Worm (Caenorhabditis elegans) whole organism, early embryonic: Measurements from ENCODE around the gene dhs-25.

Source experiments
- B0310.2 ChIP-seq: sonication (generic microtip); optimal IDR thresholded peaks from 2 replicates; lab custom pipeline; 2016; ENCODE audit warnings: mild to moderate bottlenecking, missing genetic modification characterization, missing compliant biosample characterization
- F13C5.2 ChIP-seq: sonication (generic microtip); optimal IDR thresholded peaks from 2 replicates; lab custom pipeline; 2017; ENCODE audit warnings: mild to moderate bottlenecking, missing genetic modification characterization, inconsistent platforms, missing compliant biosample characterization
- aly-1 ChIP-seq: sonication (generic microtip); optimal IDR thresholded peaks from 2 replicates; lab custom pipeline; 2016; ENCODE audit warnings: missing genetic modification characterization, missing compliant biosample characterization
- ama-1 ChIP-seq: fragments of 150-350 bp; optimal IDR thresholded peaks from 2 replicates; lab custom pipeline; 2014
- ceh-13 ChIP-seq: fragments of 200-800 bp; sonication (Bioruptor generic); optimal IDR thresholded peaks from 2 replicates; lab custom pipeline; 2018; ENCODE audit warnings: mild to moderate bottlenecking, missing genetic modification characterization, missing compliant biosample characterization
- ceh-36 ChIP-seq: sonication (generic microtip); optimal IDR thresholded peaks from 2 replicates; lab custom pipeline; 2016; ENCODE audit warnings: missing genetic modification characterization, inconsistent platforms, missing compliant biosample characterization
- ets-7 ChIP-seq: sonication (generic microtip); optimal IDR thresholded peaks from 2 replicates; lab custom pipeline; 2016; ENCODE audit warnings: missing genotype, missing genetic modification characterization, missing compliant biosample characterization
- flt-1 ChIP-seq: fragments of 200-800 bp; sonication (Bioruptor generic); IDR thresholded peaks from 2 replicates; pipeline ENCODE4 v1.3.6; 2022; ENCODE audit warnings: missing genetic modification characterization, missing compliant biosample characterization
- hmbx-1 ChIP-seq: sonication (generic microtip); optimal IDR thresholded peaks from 2 replicates; lab custom pipeline; 2016; ENCODE audit warnings: mild to moderate bottlenecking, missing genetic modification characterization, missing compliant biosample characterization
- hmg-4 ChIP-seq: fragments of 200-800 bp; sonication (Bioruptor generic); optimal IDR thresholded peaks from 2 replicates; lab custom pipeline; 2018; ENCODE audit warnings: mild to moderate bottlenecking, missing genetic modification characterization, missing compliant biosample characterization
- hnd-1 ChIP-seq: sonication (generic microtip); optimal IDR thresholded peaks from 2 replicates; lab custom pipeline; 2016; ENCODE audit warnings: missing genetic modification characterization, missing compliant biosample characterization
- pes-1 ChIP-seq: fragments of 200-800 bp; sonication (Bioruptor generic); IDR thresholded peaks from 2 replicates; pipeline ENCODE4 v1.3.6; 2022; ENCODE audit warnings: missing genetic modification reagents, missing genetic modification characterization, missing compliant biosample characterization
- scrt-1 ChIP-seq: fragments of 200-800 bp; sonication (Bioruptor generic); IDR thresholded peaks from 2 replicates; pipeline ENCODE4 v1.3.6; 2022; ENCODE audit warnings: missing genetic modification characterization, missing compliant biosample characterization
- sea-1 ChIP-seq: fragments of 200-800 bp; sonication (Bioruptor generic); conservative IDR thresholded peaks from 2 replicates; pipeline ENCODE4 v1.3.6; 2022; ENCODE audit warnings: missing genetic modification characterization, missing compliant biosample characterization
- tbx-11 ChIP-seq: fragments of 200-800 bp; sonication (Bioruptor generic); IDR thresholded peaks from 2 replicates; pipeline ENCODE4 v1.3.6; 2022; ENCODE audit warnings: missing genetic modification characterization, missing compliant biosample characterization
- tbx-37 ChIP-seq: fragments of 200-800 bp; sonication (Bioruptor generic); conservative IDR thresholded peaks from 2 replicates; pipeline ENCODE4 v1.3.6; 2022; ENCODE audit warnings: missing genetic modification reagents, missing genetic modification characterization, missing compliant biosample characterization
- tra-4 ChIP-seq: sonication (generic microtip); optimal IDR thresholded peaks from 2 replicates; lab custom pipeline; 2017; ENCODE audit warnings: missing genetic modification characterization, missing compliant biosample characterization

The dhs-25 gene

ce11 chrX:1501752-1502151 lies 15.4 kb downstream of the dhs-25 start, which contains the start of gene F09E10.7:
TSS of gene F09E10.7 (minus strand) at chrX:1501852.
- TF ChIP-seq tbx-11 (GFP tag; lab: Robert Waterston, UW), result no peak
- TF ChIP-seq ceh-36, result no peak
- TF ChIP-seq hmbx-1, result no peak
- no peak for TF ChIP-seq tbx-37 (GFP tag; lab: Robert Waterston, UW)
- no peak for TF ChIP-seq ceh-13 (GFP tag; lab: Kevin White, UChicago)
- no peak for TF ChIP-seq F13C5.2
- TF ChIP-seq hnd-1 (tag; lab: Kevin White, UChicago), result no peak
- TF ChIP-seq tra-4, result no peak
- no peak for TF ChIP-seq hmg-4 (GFP tag; lab: Kevin White, UChicago)
- TF ChIP-seq aly-1 (tag; lab: Kevin White, UChicago), result no peak
- TF ChIP-seq ets-7, result no peak
- no peak for TF ChIP-seq B0310.2

- no peak for TF ChIP-seq tbx-11 (GFP tag; lab: Robert Waterston, UW)
- no peak for TF ChIP-seq ets-7
- TF ChIP-seq ceh-13 (GFP tag; lab: Kevin White, UChicago), result no peak
- TF ChIP-seq hnd-1 (tag; lab: Kevin White, UChicago), result no peak
- no peak for TF ChIP-seq ama-1 (lab: Kevin White, UChicago)
- no peak for TF ChIP-seq B0310.2
- no peak for TF ChIP-seq tbx-37 (GFP tag; lab: Robert Waterston, UW)
- no peak for TF ChIP-seq sea-1 (GFP tag; lab: Robert Waterston, UW)
- no peak for TF ChIP-seq hmbx-1
Measured at ce11 chrX:1502490-1502889, 16.2 kb downstream of the dhs-25 start, which contains the start of gene F09E10.1. TSS of gene F09E10.1 (plus strand) at chrX:1502790.

ce11 chrX:1502914-1503313 lies 16.6 kb downstream of the dhs-25 start:
- TF ChIP-seq aly-1 (tag; lab: Kevin White, UChicago), result no peak
- TF ChIP-seq ceh-36, result no peak
- no peak for TF ChIP-seq tbx-11 (GFP tag; lab: Robert Waterston, UW)
- no peak for TF ChIP-seq hmg-4 (GFP tag; lab: Kevin White, UChicago)
- no peak for TF ChIP-seq tra-4

DNA sequence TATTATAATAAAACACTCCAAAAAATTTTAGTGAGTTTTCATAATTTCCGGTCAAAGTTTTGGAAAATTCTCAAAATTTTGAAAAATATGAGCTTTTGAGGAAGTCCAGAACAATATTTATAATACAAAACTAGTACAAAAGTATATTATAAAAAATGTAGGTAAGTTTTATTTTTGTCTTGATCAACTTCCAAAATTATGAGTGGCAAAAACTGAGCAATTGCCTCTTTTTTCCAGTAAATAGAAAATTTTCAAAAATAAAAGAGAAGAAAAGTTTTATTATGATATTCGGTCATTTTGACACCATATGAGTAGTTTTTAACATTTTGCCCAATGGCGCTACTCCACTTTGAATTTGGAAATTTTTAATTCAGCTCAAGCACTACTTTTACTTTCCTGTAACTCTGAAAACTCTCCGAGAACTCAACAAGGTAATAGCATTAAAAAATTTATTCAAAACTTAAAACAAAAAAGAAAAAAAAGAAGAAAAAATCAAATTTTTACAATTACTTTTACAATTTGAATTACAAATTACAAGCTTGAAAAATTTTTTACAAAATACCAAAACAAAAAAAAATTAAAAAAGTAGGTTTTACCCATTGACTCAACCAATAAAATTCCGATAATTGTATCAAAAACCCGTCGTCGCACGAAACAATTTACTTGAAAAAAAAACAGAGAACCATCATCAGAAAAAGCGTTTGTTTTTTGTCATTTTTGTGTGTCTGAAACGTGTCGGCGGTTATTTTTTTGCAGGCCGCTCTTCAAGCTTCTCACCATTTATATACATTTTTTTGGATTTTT lies 17.6 kb downstream of the dhs-25 start:
- TF ChIP-seq B0310.2 (no peak), ceh-13 (GFP tag; lab: Kevin White, UChicago) (no peak), hmg-4 (GFP tag; lab: Kevin White, UChicago) (no peak), hnd-1 (tag; lab: Kevin White, UChicago) (no peak), F13C5.2 (no peak), tbx-37 (GFP tag; lab: Robert Waterston, UW) (no peak), pes-1 (GFP tag; lab: Robert Waterston, UW) (no peak)

DNA sequence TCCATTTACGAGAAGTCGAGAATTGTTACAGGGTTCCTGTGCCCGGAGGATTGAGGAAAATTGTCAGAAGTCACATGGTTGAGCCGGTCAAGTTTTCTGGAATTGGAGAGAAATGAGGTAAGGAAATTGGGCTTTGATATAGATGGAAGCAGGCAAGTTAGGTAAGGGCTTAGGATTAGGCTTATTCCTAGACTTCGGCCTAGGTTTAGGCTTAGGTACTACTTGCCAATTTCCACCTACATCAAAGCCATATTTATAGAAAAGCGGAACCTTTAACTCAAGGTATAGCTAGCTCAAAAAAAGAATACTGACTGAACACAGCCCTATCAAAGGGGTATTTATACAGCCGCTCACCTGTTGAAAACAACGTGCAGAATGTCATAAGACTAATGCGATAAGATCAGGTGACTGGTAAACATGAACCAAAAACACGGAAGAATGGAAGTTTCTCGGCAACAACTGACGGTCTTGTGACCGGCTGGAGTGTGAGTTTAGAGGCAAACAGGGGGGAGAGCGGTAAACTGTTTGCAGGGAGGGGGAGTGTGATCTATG lies 18.3 kb downstream of the dhs-25 start:
- TF ChIP-seq ets-7 (no peak), scrt-1 (GFP tag; lab: Robert Waterston, UW) (no peak), hmbx-1 (no peak), hmg-4 (GFP tag; lab: Kevin White, UChicago) (no peak), hnd-1 (tag; lab: Kevin White, UChicago) (no peak), ama-1 (lab: Kevin White, UChicago) (no peak), tbx-11 (GFP tag; lab: Robert Waterston, UW) (no peak), tra-4 (no peak), ceh-13 (GFP tag; lab: Kevin White, UChicago) (no peak), B0310.2 (no peak), pes-1 (GFP tag; lab: Robert Waterston, UW) (no peak)

- 0 out of 2 replicates have a peak, but pooled peaks have one; percentile 17 for TF ChIP-seq sea-1 (GFP tag; lab: Robert Waterston, UW)
Measured at ce11 chrX:1508910-1509309, 22.6 kb downstream of the dhs-25 start.

ce11 chrX:1512307-1512706 lies 26.0 kb downstream of the dhs-25 start:
- TF ChIP-seq scrt-1 (GFP tag; lab: Robert Waterston, UW) (no peak), B0310.2 (no peak), tbx-37 (GFP tag; lab: Robert Waterston, UW) (no peak), hmbx-1 (no peak), ets-7 (no peak)

ce11 chrX:1513153-1513552 lies 26.8 kb downstream of the dhs-25 start:
- TF ChIP-seq tra-4 (no peak), aly-1 (tag; lab: Kevin White, UChicago) (no peak), ceh-13 (GFP tag; lab: Kevin White, UChicago) (no peak), hnd-1 (tag; lab: Kevin White, UChicago) (no peak), sea-1 (GFP tag; lab: Robert Waterston, UW) (no peak), tbx-37 (GFP tag; lab: Robert Waterston, UW) (no peak), tbx-11 (GFP tag; lab: Robert Waterston, UW) (no peak), ets-7 (no peak), scrt-1 (GFP tag; lab: Robert Waterston, UW) (no peak), hmg-4 (GFP tag; lab: Kevin White, UChicago) (no peak), flt-1 (GFP tag; lab: Robert Waterston, UW) (no peak), ceh-36 (no peak), B0310.2 (no peak), ama-1 (lab: Kevin White, UChicago) (no peak), pes-1 (GFP tag; lab: Robert Waterston, UW) (no peak), F13C5.2 (no peak), hmbx-1 (no peak)
